Worm (Caenorhabditis elegans): ENCODE results near the gene adt-1.

DNA sequence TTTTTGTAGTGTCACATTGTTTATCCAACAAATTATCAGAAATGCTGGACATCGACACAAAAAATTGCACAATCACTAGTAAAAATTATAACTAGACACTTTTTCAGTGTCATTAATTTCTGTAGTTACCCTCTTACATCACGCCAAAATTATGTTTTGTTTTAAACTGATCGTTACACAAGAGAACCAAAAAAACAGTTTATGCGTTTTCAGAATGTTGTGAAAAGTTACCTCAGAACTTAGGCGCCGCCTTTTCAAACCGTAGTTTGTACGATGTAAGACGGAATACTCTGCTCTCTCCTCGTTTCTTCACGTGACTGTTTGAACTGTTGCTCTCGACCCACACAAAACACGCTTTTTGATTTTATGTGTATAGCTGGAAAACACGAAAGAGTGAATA lies 59.8 kb downstream of the adt-1 start, which contains the start of gene pgp-13:
- TF ChIP-seq nhr-179 (tag; optimal IDR thresholded peaks at IDR 0.05) (no peak), dox-1 (GFP tag; IDR thresholded peaks at IDR 0.05) (no peak), madf-8 (GFP tag; conservative IDR thresholded peaks at IDR 0.05) (no peak), Y56A3A.18 (GFP tag; IDR thresholded peaks at IDR 0.05) (no peak), F37B4.10 (GFP tag; IDR thresholded peaks at IDR 0.05) (no peak), ama-1 (optimal IDR thresholded peaks at IDR 0.05) (no peak), ama-1 (GFP tag; optimal IDR thresholded peaks at IDR 0.05) (no peak), gei-17 (GFP tag; optimal IDR thresholded peaks at IDR 0.05) (no peak), T26A5.8 (tag; optimal IDR thresholded peaks at IDR 0.05) (no peak), somi-1 (GFP tag; optimal IDR thresholded peaks at IDR 0.05) (no peak), aptf-3 (GFP tag; IDR thresholded peaks at IDR 0.05) (no peak), T07F8.4 (tag; optimal IDR thresholded peaks at IDR 0.05) (no peak), akir-1 (GFP tag; optimal IDR thresholded peaks at IDR 0.05) (no peak), tbx-9 (tag; optimal IDR thresholded peaks at IDR 0.05; ENCODE audit: borderline replicate concordance) (no peak), Y79H2A.3 (GFP tag; conservative IDR thresholded peaks at IDR 0.05) (no peak)
